Worm (Caenorhabditis elegans): ENCODE data around the gene F15B9.10.

ce11 chrV:12997422-12997821, 11.3 kb downstream of the F15B9.10 start, which contains the start of gene far-3:
- no peak for TF ChIP-seq lsy-12 (tag; optimal IDR thresholded peaks at IDR 0.05)
- TF ChIP-seq elt-3 (tag; optimal IDR thresholded peaks at IDR 0.05), result no peak
- no peak for TF ChIP-seq nhr-237 (tag; optimal IDR thresholded peaks at IDR 0.05)
- TF ChIP-seq nhr-76 (tag; optimal IDR thresholded peaks at IDR 0.05), result no peak

All from whole organism, L3 larva.